Worm (Caenorhabditis elegans): ENCODE measurements around the gene grl-24.

The grl-24 gene

ce11 chrIV:17436552-17436951, 39.1 kb downstream of the grl-24 start, which contains the start of gene gcy-27:
gcy-27 (minus strand) TSS chrIV:17436652.
- TF ChIP-seq nhr-12 (tag; optimal IDR thresholded peaks at IDR 0.05) (no peak), tbx-2 (tag; optimal IDR thresholded peaks at IDR 0.05) (no peak), nhr-43 (tag; optimal IDR thresholded peaks at IDR 0.05; ENCODE audit: poor library complexity, severe bottlenecking) (no peak), mml-1 (tag; optimal IDR thresholded peaks at IDR 0.05) (no peak), unc-62 (GFP tag; optimal IDR thresholded peaks at IDR 0.05) (no peak), lin-15B (tag; optimal IDR thresholded peaks at IDR 0.05) (no peak), sea-2 (GFP tag; optimal IDR thresholded peaks at IDR 0.05) (no peak), ceh-9 (tag; optimal IDR thresholded peaks at IDR 0.05) (no peak), R02D3.7 (tag; optimal IDR thresholded peaks at IDR 0.05) (no peak), aly-2 (tag; optimal IDR thresholded peaks at IDR 0.05) (no peak), fkh-2 (tag; optimal IDR thresholded peaks at IDR 0.05) (no peak), nhr-25 (tag; optimal IDR thresholded peaks at IDR 0.05) (no peak)

ce11 chrIV:17435228-17435627, 40.4 kb downstream of the grl-24 start:
- TF ChIP-seq skn-1 (tag; optimal IDR thresholded peaks at IDR 0.05), result no peak
- no peak for TF ChIP-seq sea-2 (GFP tag; optimal IDR thresholded peaks at IDR 0.05)
- no peak for TF ChIP-seq lsy-12 (tag; optimal IDR thresholded peaks at IDR 0.05)
- TF ChIP-seq lin-39 (tag; optimal IDR thresholded peaks at IDR 0.05), result no peak
- no peak for TF ChIP-seq ceh-82 (tag; optimal IDR thresholded peaks at IDR 0.05)
- TF ChIP-seq nhr-237 (tag; optimal IDR thresholded peaks at IDR 0.05), result no peak
- TF ChIP-seq snpc-4 (tag; optimal IDR thresholded peaks at IDR 0.05), result no peak
- TF ChIP-seq nfya-1 (tag; optimal IDR thresholded peaks at IDR 0.05; ENCODE audit: insufficient read depth), result no peak
- TF ChIP-seq elt-1 (tag; optimal IDR thresholded peaks at IDR 0.05), result no peak
- no peak for TF ChIP-seq nhr-76 (tag; optimal IDR thresholded peaks at IDR 0.05)
- no peak for TF ChIP-seq mml-1 (tag; optimal IDR thresholded peaks at IDR 0.05)

ce11 chrIV:17432223-17432826, 43.3 kb downstream of the grl-24 start:
- TF ChIP-seq pha-4 (tag; optimal IDR thresholded peaks at IDR 0.05) (peak; percentile 5), nhr-67 (tag; optimal IDR thresholded peaks at IDR 0.05) (no peak), egl-27 (tag; optimal IDR thresholded peaks at IDR 0.05) (no peak), eor-1 (tag; optimal IDR thresholded peaks at IDR 0.05) (no peak), ceh-28 (tag; optimal IDR thresholded peaks at IDR 0.05) (no peak), elt-2 (tag; optimal IDR thresholded peaks at IDR 0.05) (peak; percentile 55), nhr-23 (tag; optimal IDR thresholded peaks at IDR 0.05) (no peak), ZK546.5 (tag; optimal IDR thresholded peaks at IDR 0.05) (no peak), ztf-11 (tag; optimal IDR thresholded peaks at IDR 0.05) (no peak), fkh-10 (GFP tag; optimal IDR thresholded peaks at IDR 0.05) (no peak), nhr-76 (tag; optimal IDR thresholded peaks at IDR 0.05) (no peak), mdl-1 (tag; optimal IDR thresholded peaks at IDR 0.05) (no peak), snpc-4 (tag; optimal IDR thresholded peaks at IDR 0.05) (no peak), pqm-1 (tag; optimal IDR thresholded peaks at IDR 0.05) (peak; percentile 41), ztf-4 (tag; optimal IDR thresholded peaks at IDR 0.05) (no peak), nhr-12 (tag; optimal IDR thresholded peaks at IDR 0.05) (no peak)

- TF ChIP-seq nhr-23 (tag; optimal IDR thresholded peaks at IDR 0.05) (no peak), ceh-28 (tag; optimal IDR thresholded peaks at IDR 0.05) (no peak), fkh-2 (tag; optimal IDR thresholded peaks at IDR 0.05) (no peak), daf-12 (tag; optimal IDR thresholded peaks at IDR 0.05) (no peak)
Measured at ce11 chrIV:17431287-17431686, 44.4 kb downstream of the grl-24 start, which contains the start of gene lact-6. lact-6 (minus strand) TSS chrIV:17431387.

- no peak for TF ChIP-seq ztf-4 (tag; optimal IDR thresholded peaks at IDR 0.05)
- no peak for TF ChIP-seq nhr-12 (tag; optimal IDR thresholded peaks at IDR 0.05)
- no peak for TF ChIP-seq aly-2 (tag; optimal IDR thresholded peaks at IDR 0.05)
- TF ChIP-seq zag-1 (tag; optimal IDR thresholded peaks at IDR 0.05), result no peak
- TF ChIP-seq nhr-43 (tag; optimal IDR thresholded peaks at IDR 0.05; ENCODE audit: poor library complexity, severe bottlenecking), result no peak
- TF ChIP-seq pqm-1 (tag; optimal IDR thresholded peaks at IDR 0.05), result no peak
- no peak for TF ChIP-seq daf-12 (tag; optimal IDR thresholded peaks at IDR 0.05)
- no peak for TF ChIP-seq hmg-11 (tag; optimal IDR thresholded peaks at IDR 0.05)
- TF ChIP-seq skn-1 (tag; optimal IDR thresholded peaks at IDR 0.05), result no peak
- TF ChIP-seq unc-39 (tag; optimal IDR thresholded peaks at IDR 0.05), result no peak
- TF ChIP-seq elt-1 (tag; optimal IDR thresholded peaks at IDR 0.05), result no peak
- no peak for TF ChIP-seq mml-1 (tag; optimal IDR thresholded peaks at IDR 0.05)
- no peak for TF ChIP-seq nhr-76 (tag; optimal IDR thresholded peaks at IDR 0.05)
- no peak for TF ChIP-seq nfya-1 (tag; optimal IDR thresholded peaks at IDR 0.05; ENCODE audit: insufficient read depth)
Measured at ce11 chrIV:17427423-17427822, 48.2 kb downstream of the grl-24 start, which contains the start of gene C06A12.3. C06A12.3 (plus strand) TSS chrIV:17427723.

Measured in whole organism, L3 larva.